Fruit fly (Drosophila melanogaster) whole organism, embryonic: Measurements from ENCODE around the gene CG32706.

Experiments used
- ATbp ChIP-seq: fragments of 200-800 bp; sonication (Bioruptor generic); optimal IDR thresholded peaks from 2 replicates; lab custom pipeline; 2017; ENCODE audit warnings: missing biosample characterization, mild to moderate bottlenecking, missing genetic modification characterization, missing genetic modification reagents
- Asciz ChIP-seq: fragments of 200-800 bp; sonication (Bioruptor generic); optimal IDR thresholded peaks from 2 replicates; lab custom pipeline; 2017; ENCODE audit warnings: missing biosample characterization, mild to moderate bottlenecking, missing genetic modification characterization, missing genetic modification reagents
- CG10147 ChIP-seq: fragments of 200-800 bp; sonication (Bioruptor generic); optimal IDR thresholded peaks from 2 replicates; lab custom pipeline; 2019; ENCODE audit warnings: missing biosample characterization, mild to moderate bottlenecking, missing genetic modification characterization, moderate library complexity
- CG12219 ChIP-seq: fragments of 200-800 bp; sonication (Bioruptor generic); optimal IDR thresholded peaks from 3 replicates; lab custom pipeline; 2018; ENCODE audit warnings: missing biosample characterization, mild to moderate bottlenecking, missing genetic modification characterization
- CG12236 ChIP-seq: fragments of 200-800 bp; sonication (Bioruptor generic); optimal IDR thresholded peaks from 2 replicates; lab custom pipeline; 2016; ENCODE audit warnings: missing biosample characterization, missing genetic modification characterization
- CG13624 ChIP-seq: fragments of 200-800 bp; sonication (Bioruptor generic); optimal IDR thresholded peaks from 2 replicates; lab custom pipeline; 2016; ENCODE audit warnings: missing biosample characterization, missing genetic modification characterization
- CG13775 ChIP-seq: fragments of 200-800 bp; sonication (Bioruptor generic); optimal IDR thresholded peaks from 3 replicates; lab custom pipeline; 2017; ENCODE audit warnings: missing biosample characterization, mild to moderate bottlenecking, missing genetic modification characterization
- CG15011 ChIP-seq: fragments of 200-800 bp; sonication (Bioruptor generic); optimal IDR thresholded peaks from 3 replicates; lab custom pipeline; 2018; ENCODE audit warnings: missing biosample characterization, mild to moderate bottlenecking, missing genetic modification characterization
- CG16863 ChIP-seq: fragments of 200-800 bp; sonication (Bioruptor generic); optimal IDR thresholded peaks from 3 replicates; lab custom pipeline; 2016; ENCODE audit warnings: missing biosample characterization, missing genetic modification characterization
- CG17359 ChIP-seq: fragments of 200-800 bp; sonication (Bioruptor generic); optimal IDR thresholded peaks from 3 replicates; lab custom pipeline; 2018; ENCODE audit warnings: missing biosample characterization, mild to moderate bottlenecking, missing genetic modification characterization, moderate library complexity
- CG2199 ChIP-seq: fragments of 200-800 bp; sonication (Bioruptor generic); IDR thresholded peaks from 3 replicates; pipeline ENCODE4 v1.3.6; 2022; ENCODE audit warnings: missing biosample characterization, missing genetic modification characterization
- CG31441 ChIP-seq: fragments of 200-800 bp; sonication (Bioruptor generic); IDR thresholded peaks from 2 replicates; pipeline ENCODE4 v1.3.6; 2022; ENCODE audit warnings: missing biosample characterization, missing genetic modification characterization
- CG32767 ChIP-seq: fragments of 200-800 bp; sonication (Bioruptor generic); IDR thresholded peaks from 2 replicates; pipeline ENCODE4 v1.3.6; 2022; ENCODE audit warnings: missing biosample characterization, missing genetic modification characterization
- CG4617 ChIP-seq: fragments of 200-800 bp; sonication (Bioruptor generic); optimal IDR thresholded peaks from 3 replicates; lab custom pipeline; 2016; ENCODE audit warnings: missing biosample characterization, missing genetic modification characterization, borderline replicate concordance
- CG6254 ChIP-seq: fragments of 200-800 bp; sonication (Bioruptor generic); optimal IDR thresholded peaks from 3 replicates; lab custom pipeline; 2017; ENCODE audit warnings: mild to moderate bottlenecking, missing biosample characterization, missing genetic modification reagents, missing genetic modification characterization
- CG6689 ChIP-seq: fragments of 200-800 bp; sonication (Bioruptor generic); IDR thresholded peaks from 2 replicates; pipeline ENCODE4 v1.3.6; 2022; ENCODE audit warnings: missing biosample characterization, missing genetic modification characterization
- CG7928 ChIP-seq: fragments of 200-800 bp; sonication (Bioruptor generic); optimal IDR thresholded peaks from 2 replicates; lab custom pipeline; 2017; ENCODE audit warnings: missing biosample characterization, mild to moderate bottlenecking, missing genetic modification characterization
- CG7987 ChIP-seq: fragments of 200-800 bp; sonication (Bioruptor generic); optimal IDR thresholded peaks from 2 replicates; lab custom pipeline; 2018; ENCODE audit warnings: missing biosample characterization, mild to moderate bottlenecking, missing genetic modification characterization, moderate library complexity
- CG8089 ChIP-seq: fragments of 200-800 bp; sonication (Bioruptor generic); optimal IDR thresholded peaks from 3 replicates; lab custom pipeline; 2016; ENCODE audit warnings: missing biosample characterization, missing genetic modification characterization
- CG8478 ChIP-seq: fragments of >200 bp; optimal IDR thresholded peaks from 2 replicates; lab custom pipeline; 2018
- CHES-1-like ChIP-seq: fragments of 200-800 bp; sonication (Bioruptor generic); optimal IDR thresholded peaks from 2 replicates; lab custom pipeline; 2016; ENCODE audit warnings: missing biosample characterization, missing genetic modification characterization
- CoRest ChIP-seq: fragments of 200-800 bp; sonication (Bioruptor generic); optimal IDR thresholded peaks from 3 replicates; lab custom pipeline; 2018; ENCODE audit warnings: missing biosample characterization, mild to moderate bottlenecking, missing genetic modification characterization, moderate library complexity
- CrebB ChIP-seq: fragments of 200-800 bp; sonication (Bioruptor generic); optimal IDR thresholded peaks from 3 replicates; lab custom pipeline; 2018; ENCODE audit warnings: missing biosample characterization, mild to moderate bottlenecking, missing genetic modification characterization
- D19A ChIP-seq: fragments of 200-800 bp; optimal IDR thresholded peaks from 3 replicates; lab custom pipeline; 2019; ENCODE audit warnings: missing biosample characterization, mild to moderate bottlenecking, missing genetic modification characterization, moderate library complexity
- D19B ChIP-seq: fragments of 200-800 bp; sonication (Bioruptor generic); optimal IDR thresholded peaks from 2 replicates; lab custom pipeline; 2017; ENCODE audit warnings: missing biosample characterization, mild to moderate bottlenecking, missing genetic modification characterization
- Dfd ChIP-seq, 2 experiments: fragments of >200 bp; optimal IDR thresholded peaks; 2 replicates each; lab custom pipeline; 2017; ENCODE audit warnings: missing biosample characterization in 2 of 2, missing genetic modification characterization in 2 of 2
- Eip74EF ChIP-seq, 2 experiments: fragments of 200-800 bp in 1 of 2; fragments of >200 bp in 1 of 2; sonication (Bioruptor generic) in 1 of 2; optimal IDR thresholded peaks; 2 replicates each; lab custom pipeline; 2017 to 2019; ENCODE audit warnings: missing biosample characterization in 2 of 2, missing genetic modification characterization in 2 of 2, mild to moderate bottlenecking in 1 of 2, moderate library complexity in 1 of 2
- Elba2 ChIP-seq: fragments of 200-800 bp; sonication (Bioruptor generic); optimal IDR thresholded peaks from 3 replicates; lab custom pipeline; 2016; ENCODE audit warnings: missing biosample characterization, missing genetic modification characterization
- Gsc ChIP-seq: fragments of 200-800 bp; sonication (Bioruptor generic); IDR thresholded peaks from 2 replicates; pipeline ENCODE4 v1.3.6; 2022; ENCODE audit warnings: missing biosample characterization, missing genetic modification characterization
- H2.0 ChIP-seq: fragments of 200-800 bp; sonication (Bioruptor generic); IDR thresholded peaks from 2 replicates; pipeline ENCODE4 v1.3.6; 2022; ENCODE audit warnings: missing biosample characterization, missing genetic modification characterization
- HLH4C ChIP-seq: fragments of 200-800 bp; sonication (Bioruptor generic); IDR thresholded peaks from 3 replicates; pipeline ENCODE4 v1.3.6; 2022; ENCODE audit warnings: missing biosample characterization, missing genetic modification characterization; ENCODE audit not compliant: partially characterized antibody
- Hand ChIP-seq: fragments of 200-800 bp; sonication (Bioruptor generic); optimal IDR thresholded peaks from 2 replicates; lab custom pipeline; 2017; ENCODE audit warnings: mild to moderate bottlenecking, missing biosample characterization, missing genetic modification reagents, missing genetic modification characterization
- Hr39 ChIP-seq: fragments of >200 bp; optimal IDR thresholded peaks from 2 replicates; lab custom pipeline; 2017
- Opbp ChIP-seq: fragments of 200-800 bp; sonication (Bioruptor generic); IDR thresholded peaks from 3 replicates; pipeline ENCODE4 v1.3.6; 2022; ENCODE audit warnings: missing biosample characterization, missing genetic modification characterization; ENCODE audit not compliant: partially characterized antibody
- Optix ChIP-seq: fragments of 200-800 bp; sonication (Bioruptor generic); IDR thresholded peaks from 3 replicates; pipeline ENCODE4 v1.3.6; 2022; ENCODE audit warnings: missing biosample characterization, missing genetic modification characterization
- Ssrp ChIP-seq: fragments of 200-800 bp; sonication (Bioruptor generic); optimal IDR thresholded peaks from 2 replicates; lab custom pipeline; 2018; ENCODE audit warnings: missing biosample characterization, mild to moderate bottlenecking, missing genetic modification characterization, moderate library complexity
- TFAM ChIP-seq: fragments of 200-800 bp; sonication (Bioruptor generic); optimal IDR thresholded peaks from 2 replicates; lab custom pipeline; 2017; ENCODE audit warnings: missing biosample characterization, missing genetic modification characterization, inconsistent platforms
- ap ChIP-seq: fragments of 200-800 bp; sonication (Bioruptor generic); IDR thresholded peaks from 2 replicates; pipeline ENCODE4 v1.3.6; 2022; ENCODE audit warnings: missing biosample characterization, missing genetic modification characterization
- cad ChIP-seq: fragments of >200 bp; optimal IDR thresholded peaks from 2 replicates; lab custom pipeline; 2017; ENCODE audit warnings: missing biosample characterization, missing genetic modification characterization
- disco-r ChIP-seq: fragments of 200-800 bp; sonication (Bioruptor generic); optimal IDR thresholded peaks from 2 replicates; lab custom pipeline; 2016; ENCODE audit warnings: missing biosample characterization, missing genetic modification characterization
- dpn ChIP-seq, 2 experiments: fragments of 200-800 bp; sonication (Bioruptor generic); optimal IDR thresholded peaks; 3 replicates each; lab custom pipeline; 2016; ENCODE audit warnings: missing biosample characterization in 2 of 2, missing genetic modification characterization in 2 of 2
- en ChIP-seq: fragments of 200-800 bp; sonication (Bioruptor generic); optimal IDR thresholded peaks from 2 replicates; lab custom pipeline; 2016; ENCODE audit warnings: missing biosample characterization, missing genetic modification characterization
- lov ChIP-seq, 2 experiments: fragments of 200-800 bp in 1 of 2; fragments of >200 bp in 1 of 2; sonication (Bioruptor generic) in 1 of 2; IDR thresholded peaks in 1 of 2; optimal IDR thresholded peaks in 1 of 2; 2 replicates in 1 of 2; 3 replicates in 1 of 2; pipeline versions ENCODE4 v1.3.6 to Lab custom; 2017 to 2022; ENCODE audit warnings: missing biosample characterization in 1 of 2, missing genetic modification characterization in 1 of 2
- sens ChIP-seq: fragments of 200-800 bp; sonication (Bioruptor generic); peaks from one replicate; lab custom pipeline; 2016; ENCODE audit warnings: missing biosample characterization, missing genetic modification characterization
- shn ChIP-seq: fragments of 200-800 bp; sonication (Bioruptor generic); optimal IDR thresholded peaks from 3 replicates; lab custom pipeline; 2016; ENCODE audit warnings: missing biosample characterization, missing genetic modification characterization
- sim ChIP-seq: fragments of 200-800 bp; sonication (Bioruptor generic); IDR thresholded peaks from 2 replicates; pipeline ENCODE4 v1.3.6; 2022; ENCODE audit warnings: missing biosample characterization, missing genetic modification characterization
- sug ChIP-seq: fragments of 200-800 bp; optimal IDR thresholded peaks from 2 replicates; lab custom pipeline; 2019; ENCODE audit warnings: missing biosample characterization, mild to moderate bottlenecking, missing genetic modification characterization, moderate library complexity
- twi ChIP-seq: fragments of 200-800 bp; optimal IDR thresholded peaks from 2 replicates; lab custom pipeline; 2019; ENCODE audit warnings: missing biosample characterization, mild to moderate bottlenecking, missing genetic modification characterization, moderate library complexity
- zen ChIP-seq: fragments of 200-800 bp; sonication (Bioruptor generic); optimal IDR thresholded peaks from 3 replicates; lab custom pipeline; 2018; ENCODE audit warnings: missing biosample characterization, mild to moderate bottlenecking, missing genetic modification characterization, moderate library complexity
- zf30C ChIP-seq: fragments of 200-800 bp; sonication (Bioruptor generic); optimal IDR thresholded peaks from 3 replicates; lab custom pipeline; 2018; ENCODE audit warnings: missing biosample characterization, mild to moderate bottlenecking, missing genetic modification characterization
- zfh2 ChIP-seq: fragments of 200-800 bp; sonication (Bioruptor generic); optimal IDR thresholded peaks from 2 replicates; lab custom pipeline; 2016; ENCODE audit warnings: missing biosample characterization, missing genetic modification characterization

CG32706 gene

dm6 chrX:9118961-9119633 is 32.2 kb downstream of the CG32706 start (continued):
- TF ChIP-seq sim, result no peak
- no peak for TF ChIP-seq Opbp
- TF ChIP-seq CHES-1-like, result no peak
- TF ChIP-seq CG7987 (GFP tag; lab: Kevin White, UChicago), result no peak
- TF ChIP-seq CG10147, result peak; percentile 59
- no peak for TF ChIP-seq zf30C (GFP tag; lab: Kevin White, UChicago)
- TF ChIP-seq TFAM (GFP tag; lab: Kevin White, UChicago), result no peak
- TF ChIP-seq Ssrp, result no peak
- TF ChIP-seq CG7928 (GFP tag; lab: Kevin White, UChicago), result no peak
- no peak for TF ChIP-seq CG8089
- TF ChIP-seq Dfd (GFP tag; optimal IDR thresholded peaks at IDR 0.05; lab: Kevin White, UChicago), result no peak
- no peak for TF ChIP-seq H2.0
- TF ChIP-seq sens (GFP tag; lab: Kevin White, UChicago), result peak; percentile 90
- no peak for TF ChIP-seq cad (GFP tag; lab: Kevin White, UChicago)
- TF ChIP-seq CG16863, result no peak
- TF ChIP-seq CoRest (tag; lab: Kevin White, UChicago), result no peak
- no peak for TF ChIP-seq Hand
- TF ChIP-seq CG8478 (lab: Kevin White, UChicago), result no peak
- TF ChIP-seq ATbp (GFP tag; lab: Kevin White, UChicago), result no peak
- TF ChIP-seq D19A, result peak; percentile 53
- no peak for TF ChIP-seq CG4617 (GFP tag; lab: Kevin White, UChicago)
- peak; percentile 53 for TF ChIP-seq CG17359 (tag; lab: Kevin White, UChicago)
- TF ChIP-seq Gsc, result no peak
- TF ChIP-seq shn (GFP tag; lab: Kevin White, UChicago), result no peak
- TF ChIP-seq Elba2 (GFP tag; lab: Kevin White, UChicago), result no peak
- peak in 1 of 2 experiments; percentile 74 for TF ChIP-seq Eip74EF (GFP tag; optimal IDR thresholded peaks at IDR 0.05; lab: Kevin White, UChicago)
- no peak for TF ChIP-seq twi (tag; lab: Kevin White, UChicago)
- no peak for TF ChIP-seq Hr39 (lab: Kevin White, UChicago)
- TF ChIP-seq CG31441 (GFP tag; lab: Robert Waterston, UW), result no peak
- TF ChIP-seq ap (GFP tag; lab: Robert Waterston, UW), result no peak
- TF ChIP-seq CG2199 (GFP tag; lab: Robert Waterston, UW), result no peak
- TF ChIP-seq dpn (GFP tag; optimal IDR thresholded peaks at IDR 0.05; lab: Kevin White, UChicago), result peak in 1 of 2 experiments; percentile 35
- no peak for TF ChIP-seq zen (tag; lab: Kevin White, UChicago)
- TF ChIP-seq CG6689 (GFP tag; lab: Robert Waterston, UW), result no peak
- no peak for TF ChIP-seq CG6254 (GFP tag; lab: Kevin White, UChicago)
- peak; percentile 22 for TF ChIP-seq Asciz (GFP tag; lab: Kevin White, UChicago)
- no peak for TF ChIP-seq en (GFP tag; lab: Kevin White, UChicago)
- peak; percentile 20 for TF ChIP-seq D19B (GFP tag; lab: Kevin White, UChicago)
- TF ChIP-seq CG32767, result no peak
- no peak for TF ChIP-seq CG13775 (GFP tag; lab: Kevin White, UChicago)
- no peak for TF ChIP-seq HLH4C
- TF ChIP-seq disco-r (GFP tag; lab: Kevin White, UChicago), result no peak
- TF ChIP-seq CrebB (tag; lab: Kevin White, UChicago), result no peak
- no peak for TF ChIP-seq zfh2
- TF ChIP-seq sug (tag; lab: Kevin White, UChicago), result peak; percentile 12
- TF ChIP-seq CG12236 (GFP tag; lab: Kevin White, UChicago), result no peak
- peak; percentile 10 for TF ChIP-seq CG15011
- TF ChIP-seq lov (optimal IDR thresholded peaks at IDR 0.05; lab: Kevin White, UChicago), result no peak
- no peak for TF ChIP-seq lov (GFP tag; IDR thresholded peaks at IDR 0.05; lab: Robert Waterston, UW)
- TF ChIP-seq CG12219, result peak; percentile 17
- no peak for TF ChIP-seq Optix (GFP tag; lab: Robert Waterston, UW)
- TF ChIP-seq CG13624, result no peak
